Worm (Caenorhabditis elegans) whole organism, L2 larva: ENCODE results near the gene tbc-7.

ENCODE experiments used
- F13H6.1 ChIP-seq: sonication (generic microtip); optimal IDR thresholded peaks from 2 replicates; lab custom pipeline; 2016; ENCODE audit warnings: missing genetic modification characterization, missing compliant biosample characterization
- R02D3.7 ChIP-seq: fragments of 150-350 bp; optimal IDR thresholded peaks from 2 replicates; lab custom pipeline; 2014; ENCODE audit warnings: missing biosample characterization, missing genetic modification characterization
- Y55F3AM.14 ChIP-seq: fragments of 200-800 bp; sonication (Bioruptor generic); optimal IDR thresholded peaks from 2 replicates; lab custom pipeline; 2018; ENCODE audit warnings: mild to moderate bottlenecking, missing genetic modification characterization, missing compliant biosample characterization
- alr-1 ChIP-seq: fragments of 150-350 bp; optimal IDR thresholded peaks from 2 replicates; lab custom pipeline; 2014; ENCODE audit warnings: missing biosample characterization, missing genetic modification characterization
- aly-2 ChIP-seq: fragments of 150-350 bp; optimal IDR thresholded peaks from 2 replicates; lab custom pipeline; 2014; ENCODE audit warnings: missing biosample characterization, missing genetic modification characterization
- ama-1 ChIP-seq: fragments of 150-350 bp; optimal IDR thresholded peaks from 2 replicates; lab custom pipeline; 2018; ENCODE audit warnings: inconsistent platforms
- ceh-16 ChIP-seq: fragments of 150-350 bp; optimal IDR thresholded peaks from 2 replicates; lab custom pipeline; 2014; ENCODE audit warnings: missing biosample characterization, missing genetic modification characterization
- ceh-82 ChIP-seq: fragments of 150-350 bp; optimal IDR thresholded peaks from 2 replicates; lab custom pipeline; 2014; ENCODE audit warnings: missing biosample characterization, missing genetic modification characterization
- dmd-4 ChIP-seq: sonication (generic microtip); optimal IDR thresholded peaks from 2 replicates; lab custom pipeline; 2017; ENCODE audit warnings: missing biosample characterization, missing genetic modification characterization
- egl-27 ChIP-seq: sonication (generic microtip); optimal IDR thresholded peaks from 3 replicates; lab custom pipeline; 2017; ENCODE audit warnings: missing biosample characterization, missing genetic modification reagents, missing genetic modification characterization
- fos-1 ChIP-seq: fragments of 150-350 bp; optimal IDR thresholded peaks from 2 replicates; lab custom pipeline; 2014; ENCODE audit warnings: missing biosample characterization, missing genetic modification characterization
- gmeb-1 ChIP-seq: fragments of 150-350 bp; optimal IDR thresholded peaks from 2 replicates; lab custom pipeline; 2014; ENCODE audit warnings: missing biosample characterization, missing genetic modification characterization
- lin-11 ChIP-seq: fragments of 150-350 bp; sonication (generic microtip); optimal IDR thresholded peaks from 2 replicates; lab custom pipeline; 2014; ENCODE audit warnings: missing biosample characterization, missing genetic modification characterization, inconsistent platforms, mixed read lengths
- lin-13 ChIP-seq: fragments of 150-350 bp; optimal IDR thresholded peaks from 2 replicates; lab custom pipeline; 2014; ENCODE audit warnings: missing biosample characterization, missing genetic modification reagents, missing genetic modification characterization
- lsy-2 ChIP-seq, 2 experiments: fragments of 150-350 bp in 1 of 2; sonication (generic microtip) in 1 of 2; optimal IDR thresholded peaks; 2 replicates each; lab custom pipeline; 2014 to 2017; ENCODE audit warnings: missing biosample characterization in 2 of 2, missing genetic modification characterization in 2 of 2
- mab-5 ChIP-seq: fragments of 150-350 bp; optimal IDR thresholded peaks from 2 replicates; lab custom pipeline; 2014; ENCODE audit warnings: missing biosample characterization, missing genetic modification characterization
- mbf-1 ChIP-seq: sonication (generic microtip); optimal IDR thresholded peaks from 2 replicates; lab custom pipeline; 2017; ENCODE audit warnings: missing biosample characterization, missing genetic modification characterization
- mdl-1 ChIP-seq, 2 experiments: fragments of 150-350 bp in 1 of 2; sonication (generic microtip) in 1 of 2; optimal IDR thresholded peaks; 2 replicates each; lab custom pipeline; 2017; ENCODE audit warnings: missing biosample characterization in 2 of 2, missing genetic modification characterization in 2 of 2
- nhr-10 ChIP-seq: sonication (generic microtip); optimal IDR thresholded peaks from 2 replicates; lab custom pipeline; 2017; ENCODE audit warnings: missing biosample characterization, missing genetic modification characterization
- nhr-129 ChIP-seq: fragments of 150-350 bp; optimal IDR thresholded peaks from 2 replicates; lab custom pipeline; 2014; ENCODE audit warnings: missing biosample characterization, missing genetic modification characterization
- nhr-21 ChIP-seq: fragments of 150-350 bp; optimal IDR thresholded peaks from 2 replicates; lab custom pipeline; 2014; ENCODE audit warnings: missing biosample characterization, missing genetic modification characterization
- nhr-23 ChIP-seq: fragments of 150-350 bp; optimal IDR thresholded peaks from 2 replicates; lab custom pipeline; 2014; ENCODE audit warnings: missing biosample characterization, missing genetic modification reagents, missing genetic modification characterization
- nhr-237 ChIP-seq: fragments of 150-350 bp; optimal IDR thresholded peaks from 2 replicates; lab custom pipeline; 2014; ENCODE audit warnings: missing biosample characterization, missing genetic modification characterization
- nhr-6 ChIP-seq: fragments of 150-350 bp; optimal IDR thresholded peaks from 2 replicates; lab custom pipeline; 2014; ENCODE audit warnings: missing biosample characterization, missing genetic modification characterization
- nhr-77 ChIP-seq: fragments of 150-350 bp; optimal IDR thresholded peaks from 2 replicates; lab custom pipeline; 2014; ENCODE audit warnings: missing biosample characterization, missing genetic modification characterization
- peb-1 ChIP-seq: fragments of 150-350 bp; optimal IDR thresholded peaks from 2 replicates; lab custom pipeline; 2014; ENCODE audit warnings: missing biosample characterization, missing genetic modification characterization
- sem-4 ChIP-seq: fragments of 150-350 bp; optimal IDR thresholded peaks from 2 replicates; lab custom pipeline; 2014; ENCODE audit warnings: missing biosample characterization, missing genetic modification reagents, missing genetic modification characterization
- skn-1 ChIP-seq: sonication (generic microtip); optimal IDR thresholded peaks from 2 replicates; lab custom pipeline; 2017; ENCODE audit warnings: missing biosample characterization, missing genetic modification characterization
- sma-3 ChIP-seq: sonication (generic microtip); optimal IDR thresholded peaks from 2 replicates; lab custom pipeline; 2016; ENCODE audit warnings: missing genetic modification reagents, missing genetic modification characterization, missing compliant biosample characterization
- sma-9 ChIP-seq, 2 experiments: fragments of 150-350 bp in 1 of 2; sonication (generic microtip) in 1 of 2; optimal IDR thresholded peaks; 2 replicates each; lab custom pipeline; 2014 to 2016; ENCODE audit warnings: missing genetic modification characterization in 2 of 2, mild to moderate bottlenecking in 1 of 2, missing biosample characterization in 1 of 2, missing compliant biosample characterization in 1 of 2, missing genetic modification reagents in 1 of 2, moderate library complexity in 1 of 2
- snpc-4 ChIP-seq: fragments of 150-350 bp; optimal IDR thresholded peaks from 2 replicates; lab custom pipeline; 2014; ENCODE audit warnings: missing biosample characterization, missing genetic modification characterization
- unc-39 ChIP-seq: fragments of 150-350 bp; optimal IDR thresholded peaks from 2 replicates; lab custom pipeline; 2014; ENCODE audit warnings: missing biosample characterization, missing genetic modification characterization
- unc-55 ChIP-seq: fragments of 150-350 bp; sonication (generic microtip); optimal IDR thresholded peaks from 3 replicates; lab custom pipeline; 2014; ENCODE audit warnings: missing biosample characterization, missing genetic modification reagents, missing genetic modification characterization
- unc-62 ChIP-seq: fragments of 150-350 bp; optimal IDR thresholded peaks from 2 replicates; lab custom pipeline; 2014; ENCODE audit warnings: missing biosample characterization, missing genetic modification reagents, missing genetic modification characterization
- zag-1 ChIP-seq: fragments of 150-350 bp; optimal IDR thresholded peaks from 2 replicates; lab custom pipeline; 2014; ENCODE audit warnings: missing biosample characterization, missing genetic modification characterization
- ztf-1 ChIP-seq: fragments of 200-800 bp; sonication (Bioruptor generic); conservative IDR thresholded peaks from 2 replicates; pipeline ENCODE4 v1.3.6; 2022; ENCODE audit warnings: missing genetic modification characterization, missing compliant biosample characterization

Gene tbc-7

ce11 chrX:5122369-5122768 is 11.7 kb upstream of the tbc-7 start:
- no peak for TF ChIP-seq gmeb-1
- TF ChIP-seq sma-3 (GFP tag; lab: Kevin White, UChicago): peak; percentile 32
- no peak for TF ChIP-seq mab-5 (tag; lab: Kevin White, UChicago)
- TF ChIP-seq lsy-2 (tag; optimal IDR thresholded peaks at IDR 0.05; lab: Kevin White, UChicago): no peak
- TF ChIP-seq ama-1 (lab: Kevin White, UChicago): no peak
- peak; percentile 34 for TF ChIP-seq sma-9 (GFP tag; optimal IDR thresholded peaks at IDR 0.05; lab: Kevin White, UChicago)
- no peak for TF ChIP-seq sma-9 (tag; optimal IDR thresholded peaks at IDR 0.05; lab: Kevin White, UChicago)
- no peak for TF ChIP-seq mbf-1 (tag; lab: Kevin White, UChicago)
- no peak for TF ChIP-seq nhr-23 (tag; lab: Kevin White, UChicago)

- TF ChIP-seq ztf-1 (GFP tag; lab: Robert Waterston, UW) (no peak), egl-27 (no peak), gmeb-1 (no peak), lin-11 (tag; lab: Kevin White, UChicago) (no peak), snpc-4 (tag; lab: Kevin White, UChicago) (no peak), Y55F3AM.14 (GFP tag; lab: Kevin White, UChicago) (no peak), ceh-82 (no peak), unc-62 (no peak), fos-1 (tag; lab: Kevin White, UChicago) (peak; percentile 48), nhr-77 (no peak), R02D3.7 (no peak), nhr-237 (tag; lab: Kevin White, UChicago) (no peak), lin-13 (GFP tag; lab: Kevin White, UChicago) (no peak), unc-39 (tag; lab: Kevin White, UChicago) (no peak), dmd-4 (tag; lab: Kevin White, UChicago) (no peak), nhr-21 (tag; lab: Kevin White, UChicago) (no peak), unc-55 (GFP tag; lab: Kevin White, UChicago) (no peak), F13H6.1 (peak; percentile 35), ceh-16 (tag; lab: Kevin White, UChicago) (peak; percentile 77), alr-1 (no peak), nhr-129 (tag; lab: Kevin White, UChicago) (peak; percentile 51), nhr-10 (tag; lab: Kevin White, UChicago) (no peak), mdl-1 (tag; optimal IDR thresholded peaks at IDR 0.05; lab: Kevin White, UChicago) (no peak)
- TF ChIP-seq, all 48 proteins: peak for 4
Observed at ce11 chrX:5122791-5123414, 11.2 kb upstream of the tbc-7 start.

ce11 chrX:5124288-5124687 is 9.8 kb upstream of the tbc-7 start:
- TF ChIP-seq nhr-6 (tag; lab: Kevin White, UChicago) (no peak), sem-4 (tag; lab: Kevin White, UChicago) (no peak), nhr-21 (tag; lab: Kevin White, UChicago) (no peak), nhr-10 (tag; lab: Kevin White, UChicago) (no peak), mdl-1 (tag; optimal IDR thresholded peaks at IDR 0.05; lab: Kevin White, UChicago) (no peak), aly-2 (tag; lab: Kevin White, UChicago) (no peak), alr-1 (no peak), zag-1 (tag; lab: Kevin White, UChicago) (no peak), Y55F3AM.14 (GFP tag; lab: Kevin White, UChicago) (no peak), gmeb-1 (no peak), skn-1 (tag; lab: Kevin White, UChicago) (no peak)
- TF ChIP-seq, all 48 proteins: peak for 0

- no peak for TF ChIP-seq nhr-10 (tag; lab: Kevin White, UChicago)
- peak; percentile 20 for TF ChIP-seq sma-9 (GFP tag; optimal IDR thresholded peaks at IDR 0.05; lab: Kevin White, UChicago)
- TF ChIP-seq sma-9 (tag; optimal IDR thresholded peaks at IDR 0.05; lab: Kevin White, UChicago): no peak
Observed at ce11 chrX:5129447-5129846, 4.6 kb upstream of the tbc-7 start.

ce11 chrX:5131760-5132159 is 2.3 kb upstream of the tbc-7 start:
- no peak for TF ChIP-seq skn-1 (tag; lab: Kevin White, UChicago)
- TF ChIP-seq sma-9 (GFP tag; optimal IDR thresholded peaks at IDR 0.05; lab: Kevin White, UChicago): no peak
- no peak for TF ChIP-seq sma-9 (tag; optimal IDR thresholded peaks at IDR 0.05; lab: Kevin White, UChicago)
- no peak for TF ChIP-seq gmeb-1
- no peak for TF ChIP-seq nhr-23 (tag; lab: Kevin White, UChicago)
- TF ChIP-seq lsy-2 (tag; optimal IDR thresholded peaks at IDR 0.05; lab: Kevin White, UChicago): no peak
- TF ChIP-seq peb-1: no peak
- TF ChIP-seq F13H6.1: no peak
- no peak for TF ChIP-seq unc-55 (GFP tag; lab: Kevin White, UChicago)
- TF ChIP-seq mab-5 (tag; lab: Kevin White, UChicago): no peak
- no peak for TF ChIP-seq dmd-4 (tag; lab: Kevin White, UChicago)
